Worm (Caenorhabditis elegans) whole organism, young adult: ENCODE data around the gene acer-1.

Experiments used
- B0035.1 ChIP-seq: sonication (generic microtip); optimal IDR thresholded peaks from 2 replicates; lab custom pipeline; 2016; ENCODE audit warnings: missing genetic modification characterization, mild to moderate bottlenecking, missing compliant biosample characterization, missing genotype, missing genetic modification reagents
- B0261.1 ChIP-seq: sonication (generic microtip); optimal IDR thresholded peaks from 2 replicates; lab custom pipeline; 2016; ENCODE audit warnings: mild to moderate bottlenecking, missing genetic modification characterization, moderate library complexity, missing compliant biosample characterization
- B0336.3 ChIP-seq: fragments of 200-800 bp; sonication (Bioruptor generic); IDR thresholded peaks from 2 replicates; pipeline ENCODE4 v1.3.6; 2022; ENCODE audit warnings: missing genetic modification characterization, missing compliant biosample characterization
- C06A6.2 ChIP-seq: fragments of 200-800 bp; sonication (Bioruptor generic); conservative IDR thresholded peaks from 2 replicates; pipeline ENCODE4 v1.3.6; 2022; ENCODE audit warnings: missing genetic modification characterization, missing compliant biosample characterization
- F10E7.11 ChIP-seq: sonication (generic microtip); optimal IDR thresholded peaks from 2 replicates; lab custom pipeline; 2017; ENCODE audit warnings: mild to moderate bottlenecking, missing genetic modification characterization, moderate library complexity, missing compliant biosample characterization
- F22D6.2 ChIP-seq: sonication (generic microtip); optimal IDR thresholded peaks from 2 replicates; lab custom pipeline; 2016; ENCODE audit warnings: mild to moderate bottlenecking, missing genetic modification characterization, missing compliant biosample characterization
- F52B5.7 ChIP-seq: sonication (generic microtip); optimal IDR thresholded peaks from 2 replicates; lab custom pipeline; 2016; ENCODE audit warnings: mild to moderate bottlenecking, missing genetic modification characterization, missing compliant biosample characterization
- F55B11.4 ChIP-seq: sonication (generic microtip); optimal IDR thresholded peaks from 2 replicates; lab custom pipeline; 2016; ENCODE audit warnings: missing compliant biosample characterization, missing genetic modification characterization, borderline replicate concordance; ENCODE audit not compliant: insufficient read depth
- F57A8.1 ChIP-seq: fragments of 200-800 bp; sonication (Bioruptor generic); optimal IDR thresholded peaks from 2 replicates; lab custom pipeline; 2018; ENCODE audit warnings: mild to moderate bottlenecking, missing genetic modification characterization, moderate library complexity, missing compliant biosample characterization
- T26A5.8 ChIP-seq: sonication (generic microtip); optimal IDR thresholded peaks from 2 replicates; lab custom pipeline; 2016; ENCODE audit warnings: missing genetic modification characterization, missing compliant biosample characterization
- Y67H2A.10 ChIP-seq: fragments of 200-800 bp; sonication (Bioruptor generic); conservative IDR thresholded peaks from 2 replicates; pipeline ENCODE4 v1.3.6; 2022; ENCODE audit warnings: missing genetic modification reagents, missing genetic modification characterization, missing compliant biosample characterization
- Y95B8A.8 ChIP-seq: fragments of 200-800 bp; sonication (Bioruptor generic); IDR thresholded peaks from 2 replicates; pipeline ENCODE4 v1.3.6; 2022; ENCODE audit warnings: missing genetic modification reagents, missing genetic modification characterization, missing compliant biosample characterization
- aptf-2 ChIP-seq: fragments of 200-800 bp; sonication (Bioruptor generic); conservative IDR thresholded peaks from 2 replicates; pipeline ENCODE4 v1.3.6; 2022; ENCODE audit warnings: missing genetic modification reagents, missing genetic modification characterization, missing compliant biosample characterization
- attf-5 ChIP-seq: fragments of 200-800 bp; sonication (Bioruptor generic); optimal IDR thresholded peaks from 2 replicates; lab custom pipeline; 2018; ENCODE audit warnings: mild to moderate bottlenecking, missing genetic modification characterization, missing compliant biosample characterization
- bed-1 ChIP-seq: fragments of 200-800 bp; sonication (Bioruptor generic); IDR thresholded peaks from 2 replicates; pipeline ENCODE4 v1.3.6; 2022; ENCODE audit warnings: missing genetic modification reagents, missing genetic modification characterization, missing compliant biosample characterization
- bed-2 ChIP-seq: fragments of 200-800 bp; sonication (Bioruptor generic); IDR thresholded peaks from 2 replicates; pipeline ENCODE4 v1.3.6; 2022; ENCODE audit warnings: missing genetic modification reagents, missing genetic modification characterization, missing compliant biosample characterization
- ccch-3 ChIP-seq: fragments of 200-800 bp; sonication (Bioruptor generic); optimal IDR thresholded peaks from 2 replicates; lab custom pipeline; 2018; ENCODE audit warnings: mild to moderate bottlenecking, missing genetic modification characterization, missing compliant biosample characterization
- cebp-2 ChIP-seq: fragments of 200-800 bp; sonication (Bioruptor generic); IDR thresholded peaks from 2 replicates; pipeline ENCODE4 v1.3.6; 2022; ENCODE audit warnings: missing genetic modification characterization, missing compliant biosample characterization
- ceh-27 ChIP-seq: fragments of 200-800 bp; sonication (Bioruptor generic); optimal IDR thresholded peaks from 2 replicates; lab custom pipeline; 2018; ENCODE audit warnings: mild to moderate bottlenecking, missing genetic modification characterization, moderate library complexity, missing compliant biosample characterization
- ceh-58 ChIP-seq: fragments of 200-800 bp; sonication (Bioruptor generic); IDR thresholded peaks from 2 replicates; pipeline ENCODE4 v1.3.6; 2022; ENCODE audit warnings: missing genetic modification characterization, missing compliant biosample characterization
- ceh-79 ChIP-seq: sonication (generic microtip); optimal IDR thresholded peaks from 2 replicates; lab custom pipeline; 2017; ENCODE audit warnings: mild to moderate bottlenecking, missing genetic modification characterization, missing compliant biosample characterization
- ceh-91 ChIP-seq: fragments of 200-800 bp; sonication (Bioruptor generic); IDR thresholded peaks from 2 replicates; pipeline ENCODE4 v1.3.6; 2022; ENCODE audit warnings: missing genetic modification reagents, missing genetic modification characterization, missing compliant biosample characterization
- efl-1 ChIP-seq: fragments of 150-350 bp; optimal IDR thresholded peaks from 2 replicates; lab custom pipeline; 2014; ENCODE audit warnings: missing biosample characterization, missing genetic modification reagents, missing genetic modification characterization
- him-1 ChIP-seq: sonication (generic microtip); optimal IDR thresholded peaks from 2 replicates; lab custom pipeline; 2016; ENCODE audit warnings: missing genotype, missing genetic modification reagents, missing genetic modification characterization, missing compliant biosample characterization
- hmg-1.2 ChIP-seq: fragments of 200-800 bp; sonication (Bioruptor generic); IDR thresholded peaks from 2 replicates; pipeline ENCODE4 v1.3.6; 2022; ENCODE audit warnings: missing genetic modification reagents, missing genetic modification characterization, missing compliant biosample characterization
- hmg-20 ChIP-seq: fragments of 200-800 bp; sonication (Bioruptor generic); IDR thresholded peaks from 2 replicates; pipeline ENCODE4 v1.3.6; 2022; ENCODE audit warnings: missing genetic modification reagents, missing genetic modification characterization, missing compliant biosample characterization
- lin-35 ChIP-seq, 3 experiments: fragments of 150-350 bp in 2 of 3; sonication (generic microtip) in 1 of 3; optimal IDR thresholded peaks; 2 replicates each; lab custom pipeline; 2014 to 2018; ENCODE audit warnings: missing biosample characterization in 3 of 3, missing genetic modification characterization in 3 of 3, missing genetic modification reagents in 3 of 3
- lin-54 ChIP-seq: fragments of 200-800 bp; sonication (Bioruptor generic); optimal IDR thresholded peaks from 2 replicates; lab custom pipeline; 2018; ENCODE audit warnings: mild to moderate bottlenecking, missing genetic modification characterization, missing compliant biosample characterization
- lsl-1 ChIP-seq: fragments of 200-800 bp; sonication (Bioruptor generic); optimal IDR thresholded peaks from 2 replicates; lab custom pipeline; 2018; ENCODE audit warnings: mild to moderate bottlenecking, missing genetic modification characterization, moderate library complexity, missing compliant biosample characterization
- madf-3 ChIP-seq: fragments of 200-800 bp; sonication (Bioruptor generic); IDR thresholded peaks from 2 replicates; pipeline ENCODE4 v1.3.6; 2022; ENCODE audit warnings: missing genetic modification reagents, missing genetic modification characterization, missing compliant biosample characterization
- mcd-1 ChIP-seq: fragments of 200-800 bp; sonication (Bioruptor generic); IDR thresholded peaks from 2 replicates; pipeline ENCODE4 v1.3.6; 2022; ENCODE audit warnings: missing genetic modification reagents, missing genetic modification characterization, missing compliant biosample characterization
- mxl-1 ChIP-seq: sonication (generic microtip); optimal IDR thresholded peaks from 2 replicates; lab custom pipeline; 2016; ENCODE audit warnings: missing genetic modification characterization, missing compliant biosample characterization
- nhr-179 ChIP-seq: sonication (generic microtip); optimal IDR thresholded peaks from 2 replicates; lab custom pipeline; 2016; ENCODE audit warnings: mild to moderate bottlenecking, missing genetic modification characterization, missing compliant biosample characterization
- pbrm-1 ChIP-seq: fragments of 200-800 bp; sonication (Bioruptor generic); IDR thresholded peaks from 2 replicates; pipeline ENCODE4 v1.3.6; 2022; ENCODE audit warnings: missing genetic modification reagents, missing genetic modification characterization, missing compliant biosample characterization
- pha-4 ChIP-seq: fragments of 150-350 bp; sonication (generic microtip); optimal IDR thresholded peaks from 2 replicates; lab custom pipeline; 2014; ENCODE audit warnings: missing biosample characterization, missing genetic modification reagents, missing genetic modification characterization
- rec-8 ChIP-seq, 2 experiments: sonication (generic microtip); optimal IDR thresholded peaks; 2 replicates each; lab custom pipeline; 2016; ENCODE audit warnings: mild to moderate bottlenecking in 2 of 2, missing genetic modification characterization in 2 of 2, missing genetic modification reagents in 2 of 2, missing genotype in 2 of 2, missing biosample characterization in 1 of 2, missing compliant biosample characterization in 1 of 2, moderate library complexity in 1 of 2
- rpc-1 ChIP-seq, 2 experiments: fragments of 150-350 bp in 1 of 2; sonication (generic microtip) in 1 of 2; optimal IDR thresholded peaks; 2 replicates each; lab custom pipeline; 2014 to 2018; ENCODE audit warnings: missing biosample characterization in 1 of 2, missing genetic modification characterization in 1 of 2, missing genetic modification reagents in 1 of 2, missing genotype in 1 of 2
- sdz-38 ChIP-seq: sonication (generic microtip); optimal IDR thresholded peaks from 2 replicates; lab custom pipeline; 2016; ENCODE audit warnings: missing genotype, missing genetic modification characterization, missing compliant biosample characterization
- snpc-1.1 ChIP-seq: sonication (generic microtip); optimal IDR thresholded peaks from 2 replicates; lab custom pipeline; 2017; ENCODE audit warnings: missing genetic modification characterization, mild to moderate bottlenecking, missing compliant biosample characterization, antibody characterized with exemption, moderate library complexity, missing genotype, missing genetic modification reagents; ENCODE audit not compliant: insufficient read depth
- snpc-1.3 ChIP-seq: sonication (generic microtip); optimal IDR thresholded peaks from 2 replicates; lab custom pipeline; 2017; ENCODE audit warnings: missing genetic modification characterization, mild to moderate bottlenecking, missing compliant biosample characterization, antibody characterized with exemption, moderate library complexity, missing genotype, missing genetic modification reagents; ENCODE audit not compliant: insufficient read depth
- somi-1 ChIP-seq: fragments of 200-800 bp; sonication (Bioruptor generic); optimal IDR thresholded peaks from 2 replicates; lab custom pipeline; 2018; ENCODE audit warnings: mild to moderate bottlenecking, missing genetic modification characterization, missing compliant biosample characterization
- tbp1 ChIP-seq: fragments of 200-800 bp; sonication (Bioruptor generic); optimal IDR thresholded peaks from 2 replicates; lab custom pipeline; 2018; ENCODE audit warnings: mild to moderate bottlenecking, missing genetic modification characterization, missing compliant biosample characterization
- unc-62 ChIP-seq: fragments of 150-350 bp; optimal IDR thresholded peaks from 2 replicates; lab custom pipeline; 2014; ENCODE audit warnings: missing biosample characterization, missing genetic modification reagents, missing genetic modification characterization
- xnd-1 ChIP-seq: sonication (generic microtip); optimal IDR thresholded peaks from 2 replicates; lab custom pipeline; 2016; ENCODE audit warnings: missing genotype, missing genetic modification reagents, missing genetic modification characterization, missing compliant biosample characterization
- zim-3 ChIP-seq: sonication (generic microtip); optimal IDR thresholded peaks from 2 replicates; lab custom pipeline; 2017; ENCODE audit warnings: mild to moderate bottlenecking, missing genetic modification characterization, moderate library complexity, missing compliant biosample characterization
- ztf-18 ChIP-seq: sonication (generic microtip); optimal IDR thresholded peaks from 2 replicates; lab custom pipeline; 2016; ENCODE audit warnings: missing genotype, mild to moderate bottlenecking, missing genetic modification characterization, missing compliant biosample characterization
- ztf-22 ChIP-seq: fragments of 200-800 bp; sonication (Bioruptor generic); optimal IDR thresholded peaks from 2 replicates; lab custom pipeline; 2018; ENCODE audit warnings: mild to moderate bottlenecking, missing genetic modification characterization, moderate library complexity, missing compliant biosample characterization
- ztf-28 ChIP-seq: fragments of 200-800 bp; sonication (Bioruptor generic); IDR thresholded peaks from 2 replicates; pipeline ENCODE4 v1.3.6; 2022; ENCODE audit warnings: missing genetic modification reagents, missing genetic modification characterization, missing compliant biosample characterization
- ztf-6 ChIP-seq: fragments of 200-800 bp; sonication (Bioruptor generic); IDR thresholded peaks from 2 replicates; pipeline ENCODE4 v1.3.6; 2022; ENCODE audit warnings: missing genetic modification reagents, missing genetic modification characterization, missing compliant biosample characterization

Gene acer-1

ce11 chrII:6926488-6926887 lies 36.3 kb upstream of the acer-1 start (continued):
- no peak for TF ChIP-seq mxl-1 (tag; lab: Kevin White, UChicago)
- TF ChIP-seq somi-1 (GFP tag; lab: Kevin White, UChicago) = no peak
- no peak for TF ChIP-seq bed-1 (GFP tag; lab: Robert Waterston, UW)
- TF ChIP-seq tbp1 (GFP tag; lab: Kevin White, UChicago) = no peak
- TF ChIP-seq snpc-1.3 = no peak
- TF ChIP-seq ccch-3 (GFP tag; lab: Kevin White, UChicago) = no peak
- peak; percentile 21 for TF ChIP-seq ztf-18 (tag; lab: Kevin White, UChicago)
- no peak for TF ChIP-seq F52B5.7 (tag; lab: Kevin White, UChicago)
- TF ChIP-seq F57A8.1 (GFP tag; lab: Kevin White, UChicago) = no peak
- no peak for TF ChIP-seq F55B11.4 (tag; lab: Kevin White, UChicago)
- TF ChIP-seq ceh-79 = no peak
- no peak for TF ChIP-seq lin-35 (GFP tag; optimal IDR thresholded peaks at IDR 0.05; lab: Kevin White, UChicago)
- no peak for TF ChIP-seq sdz-38 (tag; lab: Kevin White, UChicago)
- TF ChIP-seq snpc-1.1 (tag; lab: Kevin White, UChicago) = no peak
- peak; percentile 89 for TF ChIP-seq hmg-1.2
- no peak for TF ChIP-seq ztf-6 (GFP tag; lab: Robert Waterston, UW)
- TF ChIP-seq ztf-22 (GFP tag; lab: Kevin White, UChicago) = peak; percentile 32
- TF ChIP-seq ceh-91 (GFP tag; lab: Robert Waterston, UW) = no peak
- peak; percentile 21 for TF ChIP-seq pha-4 (tag; lab: Kevin White, UChicago)
- TF ChIP-seq ceh-58 (GFP tag; lab: Robert Waterston, UW) = no peak
- no peak for TF ChIP-seq B0336.3 (GFP tag; lab: Robert Waterston, UW)
- no peak for TF ChIP-seq him-1 (tag; lab: Kevin White, UChicago)
- no peak for TF ChIP-seq hmg-20 (GFP tag; lab: Robert Waterston, UW)
- no peak for TF ChIP-seq rpc-1 (optimal IDR thresholded peaks at IDR 0.05; lab: Kevin White, UChicago)
- TF ChIP-seq rpc-1 (tag; optimal IDR thresholded peaks at IDR 0.05; lab: Kevin White, UChicago) = no peak
- TF ChIP-seq bed-2 (GFP tag; lab: Robert Waterston, UW) = no peak
- no peak for TF ChIP-seq Y67H2A.10
- TF ChIP-seq aptf-2 (GFP tag; lab: Robert Waterston, UW) = no peak
- TF ChIP-seq pbrm-1 (GFP tag; lab: Robert Waterston, UW) = peak; percentile 39; the same call in 1 of the 2 replicates
- no peak for TF ChIP-seq madf-3 (GFP tag; lab: Robert Waterston, UW)
- TF ChIP-seq nhr-179 (tag; lab: Kevin White, UChicago) = no peak
- peak; percentile 41 for TF ChIP-seq lin-54 (GFP tag; lab: Kevin White, UChicago)
- no peak for TF ChIP-seq rec-8 (tag; optimal IDR thresholded peaks at IDR 0.05; lab: Kevin White, UChicago)
- no peak for TF ChIP-seq B0035.1 (tag; lab: Kevin White, UChicago)
- no peak for TF ChIP-seq efl-1
- TF ChIP-seq C06A6.2 (GFP tag; lab: Robert Waterston, UW) = no peak
- TF ChIP-seq ceh-27 (GFP tag; lab: Kevin White, UChicago) = peak; percentile 45
- TF ChIP-seq xnd-1 = no peak
- TF ChIP-seq mcd-1 (GFP tag; lab: Robert Waterston, UW) = peak; percentile 52
- peak; percentile 73 for TF ChIP-seq attf-5 (GFP tag; lab: Kevin White, UChicago)
- TF ChIP-seq F10E7.11 (tag; lab: Kevin White, UChicago) = no peak
- no peak for TF ChIP-seq lsl-1 (GFP tag; lab: Kevin White, UChicago)
- no peak for TF ChIP-seq ztf-28
- no peak for TF ChIP-seq zim-3 (tag; lab: Kevin White, UChicago)
- TF ChIP-seq Y95B8A.8 = no peak
- TF ChIP-seq unc-62 (GFP tag; lab: Kevin White, UChicago) = no peak
- TF ChIP-seq F22D6.2 (tag; lab: Kevin White, UChicago) = no peak
- TF ChIP-seq T26A5.8 (tag; lab: Kevin White, UChicago) = no peak
- TF ChIP-seq B0261.1 (tag; lab: Kevin White, UChicago) = no peak
- TF ChIP-seq cebp-2 (GFP tag; lab: Robert Waterston, UW) = no peak
